Worm (Caenorhabditis elegans) whole organism, L1 larva: ENCODE measurements around the gene acs-10.

ENCODE experiments used
- C04F5.9 ChIP-seq: sonication (generic microtip); optimal IDR thresholded peaks from 2 replicates; lab custom pipeline; 2016; ENCODE audit warnings: missing genetic modification characterization, missing compliant biosample characterization
- C16A3.4 ChIP-seq: fragments of 150-350 bp; optimal IDR thresholded peaks from 2 replicates; lab custom pipeline; 2014; ENCODE audit warnings: missing biosample characterization, missing genetic modification characterization
- F16B12.6 ChIP-seq: fragments of 150-350 bp; optimal IDR thresholded peaks from 2 replicates; lab custom pipeline; 2014; ENCODE audit warnings: missing biosample characterization, missing genetic modification characterization
- aha-1 ChIP-seq: fragments of 150-350 bp; optimal IDR thresholded peaks from 2 replicates; lab custom pipeline; 2014; ENCODE audit warnings: missing biosample characterization, missing genetic modification characterization
- blmp-1 ChIP-seq: fragments of 150-350 bp; optimal IDR thresholded peaks from 2 replicates; lab custom pipeline; 2014; ENCODE audit warnings: missing biosample characterization, missing genetic modification characterization
- ceh-8 ChIP-seq: fragments of 200-800 bp; sonication (Bioruptor generic); optimal IDR thresholded peaks from 2 replicates; lab custom pipeline; 2018; ENCODE audit warnings: mild to moderate bottlenecking, missing genetic modification characterization, moderate library complexity, missing compliant biosample characterization
- ceh-90 ChIP-seq: sonication (generic microtip); optimal IDR thresholded peaks from 2 replicates; lab custom pipeline; 2016; ENCODE audit warnings: missing genetic modification characterization, missing compliant biosample characterization
- efl-1 ChIP-seq, 4 experiments: fragments of 150-350 bp; optimal IDR thresholded peaks in 3 of 4; peaks in 1 of 4; 1 replicate in 1 of 4; 2 replicates in 3 of 4; lab custom pipeline; 2014; ENCODE audit warnings: missing biosample characterization in 2 of 4, missing genetic modification characterization in 2 of 4, missing genetic modification reagents in 2 of 4
- efl-3 ChIP-seq: fragments of 200-800 bp; sonication (Bioruptor generic); optimal IDR thresholded peaks from 2 replicates; lab custom pipeline; 2018; ENCODE audit warnings: mild to moderate bottlenecking, missing genetic modification characterization, missing compliant biosample characterization
- egl-13 ChIP-seq: sonication (generic microtip); optimal IDR thresholded peaks from 2 replicates; lab custom pipeline; 2016; ENCODE audit warnings: missing genotype, missing genetic modification reagents, missing genetic modification characterization, missing compliant biosample characterization
- elt-3 ChIP-seq, 6 experiments: fragments of 150-350 bp in 1 of 6; sonication (generic microtip); optimal IDR thresholded peaks; 2 replicates each; lab custom pipeline; 2017 to 2018; ENCODE audit warnings: missing biosample characterization in 6 of 6, missing genetic modification characterization in 6 of 6, inconsistent platforms in 1 of 6
- fkh-10 ChIP-seq: sonication (generic microtip); optimal IDR thresholded peaks from 2 replicates; lab custom pipeline; 2017; ENCODE audit warnings: missing biosample characterization, missing genetic modification reagents, missing genetic modification characterization
- grh-1 ChIP-seq: fragments of 200-800 bp; sonication (Bioruptor generic); IDR thresholded peaks from 2 replicates; pipeline ENCODE4 v1.3.6; 2022; ENCODE audit warnings: missing genetic modification reagents, missing genetic modification characterization, missing compliant biosample characterization
- hlh-17 ChIP-seq: fragments of 200-800 bp; sonication (Bioruptor generic); optimal IDR thresholded peaks from 2 replicates; lab custom pipeline; 2018; ENCODE audit warnings: missing genetic modification characterization, mild to moderate bottlenecking, missing compliant biosample characterization, moderate library complexity, borderline replicate concordance
- hpl-2 ChIP-seq: fragments of 150-350 bp; optimal IDR thresholded peaks from 2 replicates; lab custom pipeline; 2014; ENCODE audit warnings: missing biosample characterization, missing genetic modification reagents, missing genetic modification characterization
- irx-1 ChIP-seq: sonication (generic microtip); optimal IDR thresholded peaks from 2 replicates; lab custom pipeline; 2016; ENCODE audit warnings: missing genetic modification characterization, missing compliant biosample characterization
- isw-1 ChIP-seq: fragments of 200-800 bp; sonication (Bioruptor generic); IDR thresholded peaks from 2 replicates; pipeline ENCODE4 v1.3.6; 2022; ENCODE audit warnings: missing genetic modification characterization, missing compliant biosample characterization
- lin-14 ChIP-seq: fragments of 200-800 bp; sonication (Bioruptor generic); optimal IDR thresholded peaks from 2 replicates; lab custom pipeline; 2018; ENCODE audit warnings: mild to moderate bottlenecking, missing genetic modification characterization, moderate library complexity, missing compliant biosample characterization
- lin-15B ChIP-seq: fragments of 150-350 bp; sonication (generic microtip); optimal IDR thresholded peaks from 3 replicates; lab custom pipeline; 2014; ENCODE audit warnings: missing biosample characterization, missing genetic modification characterization
- lin-35 ChIP-seq, 2 experiments: fragments of 150-350 bp; optimal IDR thresholded peaks; 2 replicates each; lab custom pipeline; 2014; ENCODE audit warnings: missing biosample characterization in 2 of 2, missing genetic modification characterization in 2 of 2, missing genetic modification reagents in 2 of 2
- lin-39 ChIP-seq: fragments of 150-350 bp; optimal IDR thresholded peaks from 2 replicates; lab custom pipeline; 2014; ENCODE audit warnings: missing biosample characterization, missing genetic modification reagents, missing genetic modification characterization
- lsy-2 ChIP-seq, 2 experiments: fragments of 150-350 bp; optimal IDR thresholded peaks; 2 replicates each; lab custom pipeline; 2014; ENCODE audit warnings: missing biosample characterization in 2 of 2, missing genetic modification characterization in 2 of 2
- mab-9 ChIP-seq: fragments of 200-800 bp; sonication (Bioruptor generic); IDR thresholded peaks from 2 replicates; pipeline ENCODE4 v1.3.6; 2022; ENCODE audit warnings: missing genetic modification reagents, missing genetic modification characterization, missing compliant biosample characterization
- mep-1 ChIP-seq: fragments of 150-350 bp; optimal IDR thresholded peaks from 2 replicates; lab custom pipeline; 2014; ENCODE audit warnings: missing biosample characterization, missing genetic modification characterization
- nhr-11 ChIP-seq: fragments of 150-350 bp; optimal IDR thresholded peaks from 2 replicates; lab custom pipeline; 2014; ENCODE audit warnings: missing biosample characterization, missing genetic modification characterization
- nhr-28 ChIP-seq: fragments of 150-350 bp; optimal IDR thresholded peaks from 2 replicates; lab custom pipeline; 2014; ENCODE audit warnings: missing biosample characterization, missing genetic modification characterization
- nhr-71 ChIP-seq: sonication (generic microtip); optimal IDR thresholded peaks from 2 replicates; lab custom pipeline; 2016; ENCODE audit warnings: mild to moderate bottlenecking, missing genetic modification characterization, moderate library complexity, missing compliant biosample characterization
- nhr-85 ChIP-seq: sonication (generic microtip); peaks from one replicate; lab custom pipeline; 2016; ENCODE audit warnings: missing genetic modification characterization, inconsistent platforms, missing compliant biosample characterization
- nhr-90 ChIP-seq: sonication (generic microtip); optimal IDR thresholded peaks from 2 replicates; lab custom pipeline; 2016; ENCODE audit warnings: mild to moderate bottlenecking, missing genetic modification characterization, missing compliant biosample characterization; ENCODE audit not compliant: poor library complexity
- pax-3 ChIP-seq: fragments of 200-800 bp; sonication (Bioruptor generic); optimal IDR thresholded peaks from 2 replicates; lab custom pipeline; 2018; ENCODE audit warnings: mild to moderate bottlenecking, missing genetic modification characterization, moderate library complexity, missing compliant biosample characterization
- rnt-1 ChIP-seq: sonication (generic microtip); optimal IDR thresholded peaks from 2 replicates; lab custom pipeline; 2016; ENCODE audit warnings: mild to moderate bottlenecking, missing genetic modification characterization, moderate library complexity, missing compliant biosample characterization
- skn-1 ChIP-seq: fragments of 150-350 bp; optimal IDR thresholded peaks from 2 replicates; lab custom pipeline; 2014; ENCODE audit warnings: missing biosample characterization, missing genetic modification characterization
- snu-23 ChIP-seq: sonication (generic microtip); optimal IDR thresholded peaks from 2 replicates; lab custom pipeline; 2016; ENCODE audit warnings: missing genetic modification characterization, missing compliant biosample characterization
- sptf-1 ChIP-seq: fragments of 150-350 bp; optimal IDR thresholded peaks from 2 replicates; lab custom pipeline; 2014; ENCODE audit warnings: missing biosample characterization, missing genetic modification characterization
- sup-37 ChIP-seq: fragments of 200-800 bp; sonication (Bioruptor generic); optimal IDR thresholded peaks from 2 replicates; lab custom pipeline; 2018; ENCODE audit warnings: mild to moderate bottlenecking, missing genetic modification characterization, missing compliant biosample characterization
- swsn-7 ChIP-seq: sonication (generic microtip); optimal IDR thresholded peaks from 2 replicates; lab custom pipeline; 2016; ENCODE audit warnings: missing genetic modification characterization, missing compliant biosample characterization
- unc-30 ChIP-seq: sonication (generic microtip); optimal IDR thresholded peaks from 2 replicates; lab custom pipeline; 2017; ENCODE audit warnings: missing biosample characterization, missing genetic modification characterization
- unc-86 ChIP-seq: sonication (generic microtip); optimal IDR thresholded peaks from 2 replicates; lab custom pipeline; 2016; ENCODE audit warnings: missing genetic modification characterization, missing compliant biosample characterization
- xbp-1 ChIP-seq: sonication (generic microtip); optimal IDR thresholded peaks from 2 replicates; lab custom pipeline; 2016; ENCODE audit warnings: missing genetic modification characterization, missing compliant biosample characterization
- zip-4 ChIP-seq: fragments of 200-800 bp; sonication (Bioruptor generic); optimal IDR thresholded peaks from 2 replicates; lab custom pipeline; 2018; ENCODE audit warnings: mild to moderate bottlenecking, missing genetic modification characterization, moderate library complexity, missing compliant biosample characterization
- ztf-11 ChIP-seq, 2 experiments: sonication (generic microtip); optimal IDR thresholded peaks; 2 replicates each; lab custom pipeline; 2016 to 2017; ENCODE audit warnings: missing genetic modification characterization in 2 of 2, missing biosample characterization in 1 of 2, missing compliant biosample characterization in 1 of 2

The acs-10 gene

DNA sequence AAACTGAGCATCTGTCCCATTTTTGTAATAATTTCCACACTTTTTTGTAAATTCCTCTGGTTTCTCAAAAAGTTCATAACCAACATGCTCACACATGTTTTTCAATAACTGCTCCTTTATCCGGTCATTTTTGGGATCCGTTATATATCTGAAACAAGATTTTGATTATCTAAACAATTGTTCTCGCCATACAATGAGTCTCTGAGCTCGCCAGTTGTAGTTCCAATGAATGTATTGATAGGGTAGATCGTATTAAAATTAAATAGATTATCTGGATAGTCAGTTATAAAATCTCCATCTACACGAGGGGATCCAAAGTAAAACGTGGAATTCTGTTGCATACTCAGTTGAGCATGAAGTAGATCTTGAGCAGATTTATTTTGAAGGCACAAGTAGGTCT lies 30.3 kb downstream of the acs-10 start:
- TF ChIP-seq rnt-1 (tag; lab: Kevin White, UChicago) (no peak), snu-23 (no peak), nhr-90 (tag; lab: Kevin White, UChicago) (no peak), lin-35 (GFP tag; optimal IDR thresholded peaks at IDR 0.05; lab: Kevin White, UChicago) (no peak), swsn-7 (tag; lab: Kevin White, UChicago) (no peak), blmp-1 (tag; lab: Kevin White, UChicago) (no peak), aha-1 (tag; lab: Kevin White, UChicago) (no peak), irx-1 (tag; lab: Kevin White, UChicago) (no peak), elt-3 (tag; optimal IDR thresholded peaks at IDR 0.05; lab: Kevin White, UChicago) (no peak), skn-1 (tag; lab: Kevin White, UChicago) (no peak), nhr-28 (tag; lab: Kevin White, UChicago) (no peak), grh-1 (GFP tag; lab: Robert Waterston, UW) (no peak), hlh-17 (GFP tag; lab: Kevin White, UChicago) (no peak), C16A3.4 (tag; lab: Kevin White, UChicago) (no peak)

DNA sequence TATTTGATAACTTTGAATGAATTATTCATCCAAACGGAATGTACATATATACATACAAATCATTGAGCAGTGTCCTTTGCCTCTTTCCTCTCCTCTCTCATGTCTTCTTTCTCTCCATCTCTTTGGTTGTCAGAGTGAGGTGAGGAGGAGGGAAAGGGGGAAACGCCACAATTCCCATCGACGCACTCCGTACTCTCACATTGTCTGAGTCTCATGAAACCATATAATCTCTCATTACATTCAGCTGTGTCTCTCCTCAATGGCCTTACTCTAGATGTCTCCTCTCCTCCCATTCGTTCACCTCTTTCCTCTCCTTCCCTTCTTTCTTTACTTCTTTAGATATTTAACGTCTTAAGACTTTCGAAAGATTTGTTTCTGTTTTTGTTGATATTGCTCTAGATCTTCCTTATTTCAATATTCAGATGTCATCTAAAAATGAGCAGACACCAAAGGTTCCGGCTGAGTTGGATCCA lies 31.4 kb downstream of the acs-10 start, which contains the start of gene ceh-74:
ceh-74 (plus strand) TSS at position 423 of the 473 bp plus-strand sequence.
- no peak for TF ChIP-seq rnt-1 (tag; lab: Kevin White, UChicago)
- no peak for TF ChIP-seq xbp-1 (tag; lab: Kevin White, UChicago)
- TF ChIP-seq lin-35 (GFP tag; optimal IDR thresholded peaks at IDR 0.05; lab: Kevin White, UChicago), result peak in 1 of 2 experiments; percentile 31
- no peak for TF ChIP-seq mab-9 (GFP tag; lab: Robert Waterston, UW)
- TF ChIP-seq unc-30 (tag; lab: Kevin White, UChicago), result no peak
- TF ChIP-seq swsn-7 (tag; lab: Kevin White, UChicago), result peak; percentile 12
- TF ChIP-seq unc-86 (tag; lab: Kevin White, UChicago), result peak; percentile 16
- peak; percentile 42 for TF ChIP-seq mep-1 (tag; lab: Kevin White, UChicago)
- TF ChIP-seq efl-1 (optimal IDR thresholded peaks at IDR 0.05; lab: Kevin White, UChicago), result peak; percentile 36 to 44
- no peak for TF ChIP-seq efl-1 (GFP tag; optimal IDR thresholded peaks at IDR 0.05 in 1 of 2; lab: Kevin White, UChicago)
- peak; percentile 28 for TF ChIP-seq nhr-85
- TF ChIP-seq blmp-1 (tag; lab: Kevin White, UChicago), result no peak
- peak; percentile 61 for TF ChIP-seq lin-14
- no peak for TF ChIP-seq pax-3 (tag; lab: Kevin White, UChicago)
- no peak for TF ChIP-seq egl-13 (tag; lab: Kevin White, UChicago)
- no peak for TF ChIP-seq sup-37 (GFP tag; lab: Kevin White, UChicago)
- TF ChIP-seq efl-3 (GFP tag; lab: Kevin White, UChicago), result no peak
- TF ChIP-seq, all 84 proteins: peak for 7

DNA sequence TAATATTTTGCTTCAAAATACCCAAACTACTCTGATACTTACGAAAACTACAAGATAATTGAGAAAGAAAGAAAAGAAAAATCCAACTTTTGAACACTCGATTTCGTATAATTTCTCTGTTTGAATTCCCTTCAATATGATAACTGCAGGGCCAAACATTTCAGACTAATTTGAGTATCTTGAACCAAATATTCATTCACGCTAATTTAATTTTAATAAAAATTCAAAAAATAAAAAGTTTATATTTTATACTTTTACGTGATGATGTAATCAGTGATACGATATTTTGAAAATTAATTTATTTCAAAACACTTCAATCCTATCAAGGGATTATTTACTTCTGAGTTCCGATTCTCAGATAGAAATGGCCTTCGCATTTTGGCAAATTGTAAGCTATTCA lies 33.6 kb downstream of the acs-10 start, which contains the start of gene ZC376.8:
ZC376.8 (plus strand) TSS at position 301 of the 400 bp plus-strand sequence.
- TF ChIP-seq irx-1 (tag; lab: Kevin White, UChicago) (no peak), lin-15B (tag; lab: Kevin White, UChicago) (no peak), C16A3.4 (tag; lab: Kevin White, UChicago) (no peak), fkh-10 (GFP tag; lab: Kevin White, UChicago) (no peak), nhr-71 (tag; lab: Kevin White, UChicago) (no peak)

DNA sequence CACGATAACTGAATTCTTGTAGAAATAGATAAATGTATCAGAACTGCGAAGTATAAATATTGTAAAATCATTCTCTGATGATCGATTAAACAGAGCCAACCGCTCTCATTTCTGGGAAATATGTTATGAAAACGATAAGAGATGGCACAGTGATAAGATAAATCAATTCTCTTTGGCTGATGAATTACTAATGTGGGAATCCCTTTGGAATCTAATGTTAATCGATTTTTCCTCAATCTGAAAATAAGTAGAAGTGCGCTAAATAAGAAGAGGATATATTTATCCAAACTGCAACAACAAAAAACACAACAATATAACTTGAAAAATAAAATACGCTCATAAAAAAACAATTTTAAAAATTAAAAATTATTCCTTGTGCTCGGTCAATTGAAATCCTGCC lies 36.6 kb downstream of the acs-10 start, which contains the start of gene cest-2.3:
cest-2.3 (minus strand) TSS at position 101 of the 400 bp plus-strand sequence.
- TF ChIP-seq xbp-1 (tag; lab: Kevin White, UChicago), result no peak
- no peak for TF ChIP-seq lin-15B (tag; lab: Kevin White, UChicago)
- no peak for TF ChIP-seq efl-1 (optimal IDR thresholded peaks at IDR 0.05; lab: Kevin White, UChicago)
- peak in 1 of 2 experiments; percentile 85 for TF ChIP-seq efl-1 (GFP tag; optimal IDR thresholded peaks at IDR 0.05 in 1 of 2; lab: Kevin White, UChicago)

DNA sequence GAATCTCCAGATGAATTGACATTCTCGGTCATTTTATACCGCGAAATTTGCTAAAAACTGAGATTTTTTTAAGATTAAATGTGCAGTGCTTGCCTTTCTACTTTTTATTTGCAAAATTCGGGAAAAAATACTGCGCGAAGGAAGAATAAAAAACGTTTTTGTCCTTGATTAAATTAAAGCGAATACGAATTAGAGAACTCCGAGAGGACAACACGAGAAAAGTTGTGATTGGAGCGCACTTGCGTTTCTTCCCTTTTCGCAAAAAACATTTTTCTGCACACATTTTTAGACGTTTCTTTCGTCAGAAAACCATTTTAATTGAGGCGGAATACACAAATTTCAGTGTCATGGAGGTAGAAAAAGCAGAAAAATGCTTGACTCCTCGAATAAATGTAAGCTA lies 39.1 kb downstream of the acs-10 start, which contains the start of the genes trm-1 and ints-2:
trm-1 (minus strand) TSS at position 175 of the 400 bp plus-strand sequence.
ints-2 (plus strand) TSS at position 249 of the 400 bp plus-strand sequence.
- TF ChIP-seq lin-39 (tag; lab: Kevin White, UChicago) (peak; percentile 33), hpl-2 (GFP tag; lab: Kevin White, UChicago) (no peak), zip-4 (GFP tag; lab: Kevin White, UChicago) (peak; percentile 44), nhr-90 (tag; lab: Kevin White, UChicago) (peak; percentile 57), C04F5.9 (peak; percentile 12), ceh-8 (GFP tag; lab: Kevin White, UChicago) (peak; percentile 72), sptf-1 (tag; lab: Kevin White, UChicago) (no peak), ceh-90 (peak; percentile 39), nhr-11 (tag; lab: Kevin White, UChicago) (no peak), lsy-2 (tag; optimal IDR thresholded peaks at IDR 0.05; lab: Kevin White, UChicago) (peak; percentile 67 to 84), isw-1 (peak; percentile 30), lin-15B (tag; lab: Kevin White, UChicago) (peak; percentile 86), F16B12.6 (tag; lab: Kevin White, UChicago) (peak; percentile 10), ztf-11 (tag; optimal IDR thresholded peaks at IDR 0.05; lab: Kevin White, UChicago) (peak in 1 of 2 experiments; percentile 55), egl-13 (tag; lab: Kevin White, UChicago) (no peak), aha-1 (tag; lab: Kevin White, UChicago) (no peak)
